Worm (Caenorhabditis elegans) whole organism, L4 larva: Measurements from ENCODE around the gene R08C7.11.

Experiments used
- aha-1 ChIP-seq: fragments of 150-350 bp; peaks from one replicate; lab custom pipeline; 2014; ENCODE audit warnings: missing biosample characterization, missing genetic modification characterization
- ama-1 ChIP-seq: fragments of 150-350 bp; optimal IDR thresholded peaks from 2 replicates; lab custom pipeline; 2014; ENCODE audit warnings: inconsistent platforms, mixed read lengths
- ceh-62 ChIP-seq: sonication (generic microtip); optimal IDR thresholded peaks from 2 replicates; lab custom pipeline; 2017; ENCODE audit warnings: missing biosample characterization, missing genetic modification characterization
- egl-27 ChIP-seq: sonication (generic microtip); optimal IDR thresholded peaks from 3 replicates; lab custom pipeline; 2017; ENCODE audit warnings: missing biosample characterization, missing genetic modification reagents, missing genetic modification characterization
- fos-1 ChIP-seq: fragments of 150-350 bp; optimal IDR thresholded peaks from 2 replicates; lab custom pipeline; 2014; ENCODE audit warnings: missing biosample characterization, missing genetic modification characterization
- jun-1 ChIP-seq: fragments of 150-350 bp; optimal IDR thresholded peaks from 2 replicates; lab custom pipeline; 2014; ENCODE audit warnings: missing biosample characterization, missing genetic modification reagents, missing genetic modification characterization
- mep-1 ChIP-seq: fragments of 150-350 bp; sonication (generic microtip); optimal IDR thresholded peaks from 3 replicates; lab custom pipeline; 2014; ENCODE audit warnings: missing biosample characterization, missing genetic modification characterization
- nhr-10 ChIP-seq: fragments of 150-350 bp; optimal IDR thresholded peaks from 2 replicates; lab custom pipeline; 2014; ENCODE audit warnings: missing biosample characterization, missing genetic modification characterization
- nhr-77 ChIP-seq: fragments of 150-350 bp; optimal IDR thresholded peaks from 2 replicates; lab custom pipeline; 2014; ENCODE audit warnings: missing biosample characterization, missing genetic modification characterization
- unc-130 ChIP-seq: sonication (generic microtip); optimal IDR thresholded peaks from 2 replicates; lab custom pipeline; 2016; ENCODE audit warnings: missing genetic modification reagents, missing genetic modification characterization, missing compliant biosample characterization
- zfp-3 ChIP-seq: fragments of 200-800 bp; sonication (Bioruptor generic); conservative IDR thresholded peaks from 2 replicates; pipeline ENCODE4 v1.3.6; 2022; ENCODE audit warnings: missing genetic modification reagents, missing genetic modification characterization, missing compliant biosample characterization
- zip-2 ChIP-seq: fragments of 150-350 bp; optimal IDR thresholded peaks from 2 replicates; lab custom pipeline; 2014; ENCODE audit warnings: missing biosample characterization, missing genetic modification characterization

DNA sequence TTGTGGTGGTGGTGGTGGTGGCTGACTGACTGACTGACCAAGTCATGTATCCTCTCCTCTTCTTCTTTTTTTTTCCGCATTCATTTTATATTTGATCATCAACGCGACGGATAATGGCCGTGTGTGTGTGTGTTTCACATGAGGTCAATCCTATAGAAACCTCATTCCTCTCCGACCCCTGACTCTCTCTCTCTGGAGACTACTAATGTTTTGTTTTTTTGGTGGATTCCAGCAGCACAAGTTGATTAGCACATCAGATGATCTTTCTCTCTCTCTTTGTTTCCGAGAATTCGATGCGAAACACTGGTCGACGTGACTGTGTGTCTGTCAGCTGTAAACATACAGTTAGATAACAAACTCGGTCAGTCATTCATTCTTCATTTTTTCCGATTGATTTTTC is 49.6 kb downstream of the R08C7.11 start, which contains the start of gene Y24D9A.7:
- TF ChIP-seq zip-2 (tag; lab: Kevin White, UChicago): no peak
- TF ChIP-seq ama-1 (lab: Kevin White, UChicago): no peak
- TF ChIP-seq ceh-62 (tag; lab: Kevin White, UChicago): no peak
- TF ChIP-seq unc-130 (GFP tag; lab: Kevin White, UChicago): no peak
- TF ChIP-seq jun-1 (tag; lab: Kevin White, UChicago): no peak
- TF ChIP-seq nhr-10 (tag; lab: Kevin White, UChicago): no peak
- no peak for TF ChIP-seq zfp-3 (GFP tag; lab: Robert Waterston, UW)
- no peak for TF ChIP-seq nhr-77 (tag; lab: Kevin White, UChicago)
- TF ChIP-seq aha-1: no peak
- TF ChIP-seq egl-27: no peak
- no peak for TF ChIP-seq fos-1 (tag; lab: Kevin White, UChicago)
- peak; percentile 18 for TF ChIP-seq mep-1
